Fruit fly (Drosophila melanogaster) S2 (cell line): ENCODE measurements around the gene CG13082.

Experiments used
- CG8478 ChIP-seq: fragments of >200 bp; optimal IDR thresholded peaks from 2 replicates; lab custom pipeline; 2018
- CTCF ChIP-seq, 2 experiments: fragments of >200 bp; optimal IDR thresholded peaks; 2 replicates each; lab custom pipeline; 2018

CG13082 gene

dm6 chr2L:19530092-19530491, 8.1 kb upstream of the CG13082 start, which contains the start of gene CG10165:
TSS of gene CG10165 (minus strand) at chr2L:19530305.
- TF ChIP-seq CTCF (optimal IDR thresholded peaks at IDR 0.05; lab: Kevin White, UChicago) (no peak), CG8478 (lab: Kevin White, UChicago) (no peak)

DNA sequence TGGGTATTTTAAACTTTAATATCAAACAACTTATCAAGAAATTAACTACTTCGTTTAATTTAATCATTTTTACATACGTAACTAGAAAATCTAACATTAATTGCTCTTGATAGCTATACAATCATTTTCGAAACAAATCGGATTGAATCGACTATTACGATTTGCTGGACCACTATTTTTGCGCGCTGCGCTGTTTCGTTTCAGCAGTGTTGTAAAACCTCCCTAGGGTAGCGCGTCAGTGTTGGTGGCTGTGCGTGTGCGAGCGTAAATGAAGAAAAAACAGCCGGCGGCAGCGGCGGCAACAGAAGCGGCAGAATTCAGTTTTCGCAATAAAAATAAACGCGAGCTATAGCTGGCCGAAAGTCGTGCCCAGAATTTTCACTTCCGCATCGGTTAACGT, 5.0 kb upstream of the CG13082 start, which contains the start of gene CG33116:
TSS of gene CG33116 (plus strand) at position 233 of the 400 bp plus-strand sequence.
- TF ChIP-seq CTCF (optimal IDR thresholded peaks at IDR 0.05; lab: Kevin White, UChicago) (no peak), CG8478 (lab: Kevin White, UChicago) (no peak)

DNA sequence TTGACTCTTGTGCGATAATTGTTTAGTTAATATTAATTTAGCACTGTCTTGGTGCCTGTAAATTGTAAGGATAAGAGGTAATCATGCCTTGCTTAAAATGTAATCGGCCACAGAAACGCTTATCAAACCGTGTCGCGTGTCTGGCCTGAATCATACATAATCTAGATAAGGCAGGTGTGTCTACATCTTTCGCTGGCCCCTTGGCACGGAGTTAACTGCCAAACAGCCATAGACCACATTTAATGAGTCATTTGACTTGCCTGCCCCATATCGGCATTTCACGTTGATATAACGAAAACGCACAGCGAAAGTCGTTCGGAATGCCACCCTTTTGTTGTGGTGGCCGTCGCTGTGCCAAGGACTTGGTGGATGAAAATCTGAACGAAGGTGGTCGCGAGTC, 3.0 kb upstream of the CG13082 start, which contains the start of gene CG31697:
TSS of gene CG31697 (plus strand) at position 215 of the 400 bp plus-strand sequence.
- TF ChIP-seq CG8478 (lab: Kevin White, UChicago) (no peak), CTCF (optimal IDR thresholded peaks at IDR 0.05; lab: Kevin White, UChicago) (no peak)

- TF ChIP-seq CTCF (optimal IDR thresholded peaks at IDR 0.05; lab: Kevin White, UChicago) (no peak), CG8478 (lab: Kevin White, UChicago) (no peak)
Measured at dm6 chr2L:19540307-19540706, 2.1 kb downstream of the CG13082 start, which contains the start of gene CG13081. TSS of gene CG13081 (plus strand) at chr2L:19540607.

- no peak for TF ChIP-seq CG8478 (lab: Kevin White, UChicago)
- no peak for TF ChIP-seq CTCF (optimal IDR thresholded peaks at IDR 0.05; lab: Kevin White, UChicago)
Measured at dm6 chr2L:19542268-19542773, 4.1 kb downstream of the CG13082 start.

DNA sequence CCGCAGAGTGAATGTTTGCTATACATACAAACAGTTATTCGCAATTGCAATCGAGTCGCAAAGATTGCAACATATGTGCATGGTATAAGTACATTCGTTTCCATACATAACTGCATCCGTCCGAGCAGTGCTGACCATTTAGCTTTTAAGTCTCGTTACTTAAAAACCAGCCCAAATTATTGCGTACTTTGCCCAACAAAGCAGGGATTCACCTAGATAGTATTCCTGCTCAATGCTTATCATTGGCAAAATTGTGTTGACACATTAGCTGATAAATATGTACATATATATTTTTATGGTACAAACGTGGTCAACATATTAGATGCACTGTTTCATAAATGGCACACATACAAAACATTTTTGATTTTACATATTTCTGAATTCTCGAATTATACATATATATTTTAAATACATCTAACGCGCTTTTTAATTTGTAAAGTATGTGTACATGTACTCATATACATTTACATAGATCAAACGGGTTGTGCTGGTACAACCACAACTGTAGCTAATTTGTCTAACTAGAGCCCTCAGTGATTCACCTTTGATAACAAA, 4.9 kb downstream of the CG13082 start:
- TF ChIP-seq CG8478 (lab: Kevin White, UChicago) (no peak), CTCF (optimal IDR thresholded peaks at IDR 0.05; lab: Kevin White, UChicago) (no peak)

- TF ChIP-seq CG8478 (lab: Kevin White, UChicago): no peak
- no peak for TF ChIP-seq CTCF (optimal IDR thresholded peaks at IDR 0.05; lab: Kevin White, UChicago)
Measured at dm6 chr2L:19546869-19547710, 8.9 kb downstream of the CG13082 start, which contains the start of gene CG10337. TSS of gene CG10337 (minus strand) at chr2L:19546959.

DNA sequence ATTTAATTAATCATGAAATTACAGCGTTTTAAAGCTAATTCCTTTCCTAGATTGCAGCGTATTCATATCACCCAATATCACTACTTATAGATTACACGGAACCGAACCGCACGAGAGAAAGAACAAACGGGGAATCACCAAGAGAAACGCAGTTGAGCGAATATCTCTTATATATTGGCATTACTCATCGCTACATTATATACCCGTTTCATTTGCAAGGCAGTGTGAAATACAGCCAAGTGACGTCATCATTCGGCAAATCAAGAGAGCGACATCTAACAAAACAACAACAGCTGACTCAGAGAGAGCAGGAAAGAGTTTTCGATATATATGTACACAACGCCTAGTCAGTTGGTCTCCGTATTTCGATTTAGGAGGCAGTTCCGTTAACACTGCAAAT, 9.9 kb downstream of the CG13082 start, which contains the start of gene Tep4:
TSS of gene Tep4 (plus strand) at position 350 of the 400 bp plus-strand sequence.
- TF ChIP-seq CG8478 (lab: Kevin White, UChicago) (no peak), CTCF (optimal IDR thresholded peaks at IDR 0.05; lab: Kevin White, UChicago) (no peak)

dm6 chr2L:19549412-19549811, 11.2 kb downstream of the CG13082 start:
- TF ChIP-seq CTCF (optimal IDR thresholded peaks at IDR 0.05; lab: Kevin White, UChicago) (no peak), CG8478 (lab: Kevin White, UChicago) (no peak)

dm6 chr2L:19563029-19563980, 25.1 kb downstream of the CG13082 start, which contains the start of gene CG13078:
TSS of gene CG13078 (plus strand) at chr2L:19563930.
- no peak for TF ChIP-seq CG8478 (lab: Kevin White, UChicago)
- no peak for TF ChIP-seq CTCF (optimal IDR thresholded peaks at IDR 0.05; lab: Kevin White, UChicago)

dm6 chr2L:19565233-19565898, 27.1 kb downstream of the CG13082 start, which contains the start of gene CG13077:
TSS of gene CG13077 (plus strand) at chr2L:19565863.
- TF ChIP-seq CTCF (optimal IDR thresholded peaks at IDR 0.05; lab: Kevin White, UChicago): no peak
- TF ChIP-seq CG8478 (lab: Kevin White, UChicago): no peak

DNA sequence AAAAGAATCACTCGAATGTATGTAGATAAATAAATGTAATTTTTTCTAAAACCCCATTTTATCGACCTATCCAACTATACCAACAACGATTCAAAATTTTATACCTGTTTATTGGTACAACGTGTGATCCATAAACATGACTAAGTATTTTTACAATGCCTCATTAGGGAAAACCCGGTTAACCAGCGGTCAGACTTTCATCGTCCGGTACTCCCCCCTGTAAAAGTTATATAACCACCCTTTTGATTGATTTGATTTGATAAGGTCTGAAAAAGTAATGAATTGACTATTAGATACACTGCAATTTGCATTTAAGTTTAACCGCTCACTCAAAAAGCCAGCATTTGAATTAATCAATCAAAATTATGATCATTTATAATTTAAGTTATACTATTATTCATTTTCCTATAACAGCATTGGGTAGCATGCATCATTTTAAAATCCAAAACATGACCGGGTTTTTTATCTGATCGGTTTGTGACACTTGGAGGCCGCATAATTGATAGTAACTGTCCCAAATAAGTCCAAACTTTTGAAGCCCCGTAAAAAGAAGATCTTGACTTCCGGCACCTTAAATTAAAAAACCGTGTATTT, 29.2 kb downstream of the CG13082 start:
- no peak for TF ChIP-seq CTCF (optimal IDR thresholded peaks at IDR 0.05; lab: Kevin White, UChicago)
- no peak for TF ChIP-seq CG8478 (lab: Kevin White, UChicago)

DNA sequence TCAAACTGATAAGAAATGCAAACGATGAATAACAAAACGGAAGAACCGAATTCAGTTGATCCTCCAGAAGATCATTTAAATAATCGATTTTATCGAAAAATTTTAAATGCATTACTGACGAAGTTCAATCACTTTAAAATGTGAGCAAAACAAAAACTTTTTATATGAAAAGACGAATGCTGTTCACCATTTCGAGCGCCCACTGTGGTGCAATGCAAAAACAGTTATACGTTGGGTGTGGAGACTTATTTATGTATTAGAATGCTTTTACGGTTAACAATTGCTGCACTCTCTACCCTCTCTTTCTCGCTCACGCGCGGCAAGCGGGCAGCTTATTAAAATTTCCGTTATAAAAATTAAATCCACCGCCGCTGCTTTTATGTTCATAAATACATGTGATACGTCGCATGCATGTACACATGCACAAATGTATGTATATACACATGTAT, 32.6 kb downstream of the CG13082 start:
- TF ChIP-seq CTCF (optimal IDR thresholded peaks at IDR 0.05; lab: Kevin White, UChicago) (no peak), CG8478 (lab: Kevin White, UChicago) (no peak)
